Fruit fly (Drosophila melanogaster) whole organism, embryonic: ENCODE results near the gene Ldsdh1.

Experiments used
- Ada2b ChIP-seq: fragments of 200-800 bp; sonication (Bioruptor generic); IDR thresholded peaks from 2 replicates; pipeline ENCODE4 v1.3.6; 2022; ENCODE audit warnings: missing biosample characterization, missing genetic modification characterization
- Atf6 ChIP-seq: fragments of 200-800 bp; sonication (Bioruptor generic); IDR thresholded peaks from 2 replicates; pipeline ENCODE4 v1.3.6; 2022; ENCODE audit warnings: missing biosample characterization, missing genetic modification characterization
- Awh ChIP-seq: fragments of 200-800 bp; sonication (Bioruptor generic); IDR thresholded peaks from 2 replicates; pipeline ENCODE4, ENCODE4 v1.3.6; 2022; ENCODE audit warnings: missing biosample characterization, missing genetic modification characterization
- CG11504 ChIP-seq: fragments of 200-800 bp; sonication (Bioruptor generic); optimal IDR thresholded peaks from 3 replicates; lab custom pipeline; 2019; ENCODE audit warnings: missing biosample characterization, mild to moderate bottlenecking, missing genetic modification characterization, moderate library complexity
- CG11695 ChIP-seq: fragments of 200-800 bp; sonication (Bioruptor generic); IDR thresholded peaks from 3 replicates; pipeline ENCODE4 v1.3.6; 2022; ENCODE audit warnings: missing biosample characterization, missing genetic modification characterization
- CG12391 ChIP-seq: fragments of 200-800 bp; sonication (Bioruptor generic); optimal IDR thresholded peaks from 3 replicates; lab custom pipeline; 2018; ENCODE audit warnings: missing biosample characterization, mild to moderate bottlenecking, missing genetic modification characterization, moderate library complexity
- CG13424 ChIP-seq: fragments of 200-800 bp; sonication (Bioruptor generic); optimal IDR thresholded peaks from 2 replicates; lab custom pipeline; 2019; ENCODE audit warnings: missing biosample characterization, mild to moderate bottlenecking, missing genetic modification characterization, moderate library complexity
- CG14014 ChIP-seq: fragments of 200-800 bp; sonication (Bioruptor generic); IDR thresholded peaks from 2 replicates; pipeline ENCODE4 v1.3.6; 2022; ENCODE audit warnings: missing biosample characterization, missing genetic modification characterization
- CG15011 ChIP-seq: fragments of 200-800 bp; sonication (Bioruptor generic); optimal IDR thresholded peaks from 3 replicates; lab custom pipeline; 2018; ENCODE audit warnings: missing biosample characterization, mild to moderate bottlenecking, missing genetic modification characterization
- CG15073 ChIP-seq: fragments of 200-800 bp; sonication (Bioruptor generic); optimal IDR thresholded peaks from 2 replicates; lab custom pipeline; 2016; ENCODE audit warnings: missing biosample characterization, missing genetic modification characterization
- CG1602 ChIP-seq: fragments of 200-800 bp; sonication (Bioruptor generic); optimal IDR thresholded peaks from 3 replicates; lab custom pipeline; 2016; ENCODE audit warnings: missing biosample characterization, missing genetic modification characterization
- CG16779 ChIP-seq: fragments of 200-800 bp; sonication (Bioruptor generic); IDR thresholded peaks from 2 replicates; pipeline ENCODE4 v1.3.6; 2022; ENCODE audit warnings: missing biosample characterization, missing genetic modification characterization
- CG17568 ChIP-seq: fragments of 200-800 bp; sonication (Bioruptor generic); optimal IDR thresholded peaks from 2 replicates; lab custom pipeline; 2018; ENCODE audit warnings: missing biosample characterization, mild to moderate bottlenecking, missing genetic modification characterization, moderate library complexity
- CG18011 ChIP-seq: fragments of 200-800 bp; sonication (Bioruptor generic); optimal IDR thresholded peaks from 2 replicates; lab custom pipeline; 2017; ENCODE audit warnings: missing biosample characterization, missing genetic modification characterization, mild to moderate bottlenecking, moderate library complexity, missing genotype
- CG2129 ChIP-seq: fragments of 200-800 bp; sonication (Bioruptor generic); IDR thresholded peaks from 2 replicates; pipeline ENCODE4 v1.3.6; 2022; ENCODE audit warnings: missing biosample characterization, missing genetic modification characterization; ENCODE audit not compliant: partially characterized antibody
- CG34376 ChIP-seq: fragments of 200-800 bp; sonication (Bioruptor generic); optimal IDR thresholded peaks from 2 replicates; lab custom pipeline; 2018; ENCODE audit warnings: missing biosample characterization, mild to moderate bottlenecking, missing genetic modification characterization
- CG3838 ChIP-seq: fragments of 200-800 bp; sonication (Bioruptor generic); optimal IDR thresholded peaks from 3 replicates; lab custom pipeline; 2016; ENCODE audit warnings: missing biosample characterization, missing genetic modification characterization
- CG4360 ChIP-seq: fragments of 200-800 bp; sonication (Bioruptor generic); IDR thresholded peaks from 2 replicates; pipeline ENCODE4 v1.3.6; 2022; ENCODE audit warnings: missing biosample characterization, missing genetic modification characterization
- CG43689 ChIP-seq: fragments of 200-800 bp; sonication (Bioruptor generic); IDR thresholded peaks from 2 replicates; pipeline ENCODE4 v1.3.6; 2022; ENCODE audit warnings: missing biosample characterization, missing genetic modification characterization
- CG5180 ChIP-seq: fragments of 200-800 bp; sonication (Bioruptor generic); optimal IDR thresholded peaks from 3 replicates; lab custom pipeline; 2017; ENCODE audit warnings: missing biosample characterization, missing genetic modification characterization, mild to moderate bottlenecking, moderate library complexity, missing genetic modification reagents
- CG6654 ChIP-seq: fragments of 200-800 bp; sonication (Bioruptor generic); optimal IDR thresholded peaks from 2 replicates; lab custom pipeline; 2017; ENCODE audit warnings: missing biosample characterization, mild to moderate bottlenecking, missing genetic modification characterization
- CG8290 ChIP-seq, 3 experiments: fragments of 200-800 bp; sonication (Bioruptor generic); optimal IDR thresholded peaks; 2 replicates each; lab custom pipeline; 2016 to 2019; ENCODE audit warnings: missing biosample characterization in 3 of 3, missing genetic modification characterization in 3 of 3, mild to moderate bottlenecking in 2 of 3, moderate library complexity in 1 of 3
- CG9932 ChIP-seq: fragments of 200-800 bp; sonication (Bioruptor generic); IDR thresholded peaks from 2 replicates; pipeline ENCODE4 v1.3.6; 2022; ENCODE audit warnings: missing biosample characterization, missing genetic modification characterization
- CHES-1-like ChIP-seq: fragments of 200-800 bp; sonication (Bioruptor generic); optimal IDR thresholded peaks from 2 replicates; lab custom pipeline; 2016; ENCODE audit warnings: missing biosample characterization, missing genetic modification characterization
- CkIIα-i1 ChIP-seq: fragments of 200-800 bp; sonication (Bioruptor generic); IDR thresholded peaks from 2 replicates; pipeline ENCODE4 v1.3.6; 2022; ENCODE audit warnings: missing biosample characterization, missing genetic modification characterization
- Dp ChIP-seq: fragments of 200-800 bp; sonication (Bioruptor generic); optimal IDR thresholded peaks from 2 replicates; lab custom pipeline; 2018; ENCODE audit warnings: missing biosample characterization, mild to moderate bottlenecking, missing genetic modification characterization, moderate library complexity
- Gsc ChIP-seq: fragments of 200-800 bp; sonication (Bioruptor generic); IDR thresholded peaks from 2 replicates; pipeline ENCODE4 v1.3.6; 2022; ENCODE audit warnings: missing biosample characterization, missing genetic modification characterization
- HLH3B ChIP-seq: fragments of 200-800 bp; sonication (Bioruptor generic); IDR thresholded peaks from 2 replicates; pipeline ENCODE4 v1.3.6; 2022; ENCODE audit warnings: missing biosample characterization, missing genetic modification characterization
- Lpt ChIP-seq: fragments of >200 bp; optimal IDR thresholded peaks from 2 replicates; lab custom pipeline; 2018; ENCODE audit warnings: missing biosample characterization, missing genetic modification characterization
- NfI ChIP-seq: fragments of 200-800 bp; sonication (Bioruptor generic); optimal IDR thresholded peaks from 3 replicates; lab custom pipeline; 2018; ENCODE audit warnings: missing biosample characterization, mild to moderate bottlenecking, missing genetic modification characterization, moderate library complexity
- Sin3A ChIP-seq: fragments of >200 bp; optimal IDR thresholded peaks from 2 replicates; lab custom pipeline; 2018
- Sox102F ChIP-seq: fragments of 200-800 bp; sonication (Bioruptor generic); optimal IDR thresholded peaks from 2 replicates; lab custom pipeline; 2018; ENCODE audit warnings: missing biosample characterization, mild to moderate bottlenecking, missing genetic modification characterization, moderate library complexity
- Stat92E ChIP-seq, 3 experiments: fragments of >200 bp in 2 of 3; fragments of 200-800 bp in 1 of 3; sonication (Bioruptor generic) in 1 of 3; optimal IDR thresholded peaks; 2 replicates each; lab custom pipeline; 2017 to 2019; ENCODE audit warnings: missing biosample characterization in 3 of 3, missing genetic modification characterization in 3 of 3, mild to moderate bottlenecking in 1 of 3, moderate library complexity in 1 of 3
- YL-1 ChIP-seq: fragments of 200-800 bp; sonication (Bioruptor generic); optimal IDR thresholded peaks from 3 replicates; lab custom pipeline; 2017; ENCODE audit warnings: missing biosample characterization, mild to moderate bottlenecking, missing genetic modification characterization
- abd-A ChIP-seq: fragments of 200-800 bp; sonication (Bioruptor generic); optimal IDR thresholded peaks from 3 replicates; lab custom pipeline; 2019; ENCODE audit warnings: missing biosample characterization, mild to moderate bottlenecking, missing genetic modification characterization, moderate library complexity
- ac ChIP-seq: fragments of 200-800 bp; sonication (Bioruptor generic); optimal IDR thresholded peaks from 3 replicates; lab custom pipeline; 2017; ENCODE audit warnings: missing biosample characterization, mild to moderate bottlenecking, missing genetic modification characterization
- ara ChIP-seq: fragments of 200-800 bp; sonication (Bioruptor generic); IDR thresholded peaks from 2 replicates; pipeline ENCODE4 v1.3.6; 2022; ENCODE audit warnings: missing biosample characterization, missing genetic modification characterization
- ato ChIP-seq: fragments of 200-800 bp; sonication (Bioruptor generic); IDR thresholded peaks from 2 replicates; pipeline ENCODE4 v1.3.6; 2022; ENCODE audit warnings: missing biosample characterization, missing genetic modification characterization; ENCODE audit not compliant: partially characterized antibody
- bbx ChIP-seq: fragments of 200-800 bp; sonication (Bioruptor generic); IDR thresholded peaks from 2 replicates; pipeline ENCODE4 v1.3.6; 2022; ENCODE audit warnings: missing biosample characterization, missing genetic modification characterization; ENCODE audit not compliant: partially characterized antibody
- caup ChIP-seq: fragments of 200-800 bp; sonication (Bioruptor generic); optimal IDR thresholded peaks from 3 replicates; lab custom pipeline; 2017; ENCODE audit warnings: missing biosample characterization, mild to moderate bottlenecking, missing genetic modification characterization, moderate library complexity; ENCODE audit not compliant: severe bottlenecking
- dmrt11E ChIP-seq: fragments of 200-800 bp; sonication (Bioruptor generic); optimal IDR thresholded peaks from 3 replicates; lab custom pipeline; 2018; ENCODE audit warnings: missing biosample characterization, mild to moderate bottlenecking, missing genetic modification characterization, moderate library complexity
- gro ChIP-seq: fragments of 200-800 bp; sonication (Bioruptor generic); optimal IDR thresholded peaks from 2 replicates; lab custom pipeline; 2016; ENCODE audit warnings: missing biosample characterization, missing genetic modification characterization
- ind ChIP-seq: fragments of 200-800 bp; sonication (Bioruptor generic); optimal IDR thresholded peaks from 3 replicates; lab custom pipeline; 2016; ENCODE audit warnings: missing biosample characterization, missing genetic modification characterization
- repo ChIP-seq: fragments of 200-800 bp; sonication (Bioruptor generic); optimal IDR thresholded peaks from 2 replicates; lab custom pipeline; 2016; ENCODE audit warnings: missing biosample characterization, missing genetic modification characterization
- rib ChIP-seq: fragments of 200-800 bp; sonication (Bioruptor generic); IDR thresholded peaks from 2 replicates; pipeline ENCODE4 v1.3.6; 2022; ENCODE audit warnings: missing biosample characterization, missing genetic modification characterization
- sima ChIP-seq: fragments of 200-800 bp; sonication (Bioruptor generic); optimal IDR thresholded peaks from 2 replicates; lab custom pipeline; 2016; ENCODE audit warnings: missing biosample characterization, missing genetic modification characterization
- tna ChIP-seq: fragments of 200-800 bp; sonication (Bioruptor generic); IDR thresholded peaks from 2 replicates; pipeline ENCODE4 v1.3.6; 2022; ENCODE audit warnings: missing biosample characterization, missing genetic modification characterization; ENCODE audit not compliant: partially characterized antibody
- trh ChIP-seq: fragments of 200-800 bp; sonication (Bioruptor generic); optimal IDR thresholded peaks from 2 replicates; lab custom pipeline; 2016; ENCODE audit warnings: missing biosample characterization, missing genetic modification characterization
- unc-4 ChIP-seq: fragments of 200-800 bp; sonication (Bioruptor generic); IDR thresholded peaks from 2 replicates; pipeline ENCODE4 v1.3.6; 2022; ENCODE audit warnings: missing biosample characterization, missing genetic modification characterization; ENCODE audit not compliant: partially characterized antibody
- z ChIP-seq: fragments of 200-800 bp; sonication (Bioruptor generic); IDR thresholded peaks from 3 replicates; pipeline ENCODE4 v1.3.6; 2022; ENCODE audit warnings: missing biosample characterization, missing genetic modification characterization

Ldsdh1 gene

dm6 chrX:8057299-8057730, 24.1 kb downstream of the Ldsdh1 start (continued):
- TF ChIP-seq NfI (GFP tag; lab: Kevin White, UChicago) (peak; percentile 80), ac (no peak), CG43689 (GFP tag; lab: Robert Waterston, UW) (no peak), caup (peak; percentile 72), CkIIα-i1 (no peak), Ada2b (GFP tag; lab: Robert Waterston, UW) (peak; percentile 33; the same call in 1 of the 2 replicates), Atf6 (GFP tag; lab: Robert Waterston, UW) (0 out of 2 replicates have a peak, but pooled peaks have one; percentile 46), CG11695 (peak; percentile 72; the same call in 1 of the 3 replicates), ato (no peak), CG9932 (GFP tag; lab: Robert Waterston, UW) (peak; percentile 64), CG18011 (peak; percentile 45), sima (GFP tag; lab: Kevin White, UChicago) (peak; percentile 34), CHES-1-like (GFP tag; lab: Kevin White, UChicago) (peak; percentile 74), bbx (GFP tag; lab: Robert Waterston, UW) (no peak), Sox102F (GFP tag; lab: Kevin White, UChicago) (peak; percentile 67), CG16779 (GFP tag; lab: Robert Waterston, UW) (no peak), CG12391 (peak; percentile 74), Sin3A (lab: Kevin White, UChicago) (no peak), CG3838 (GFP tag; lab: Kevin White, UChicago) (no peak), Gsc (GFP tag; lab: Robert Waterston, UW) (no peak), CG15011 (GFP tag; lab: Kevin White, UChicago) (peak; percentile 70), CG5180 (peak; percentile 61), CG13424 (tag; lab: Kevin White, UChicago) (peak; percentile 81), HLH3B (peak; percentile 50; the same call in 1 of the 2 replicates), tna (GFP tag; lab: Robert Waterston, UW) (no peak), CG4360 (GFP tag; lab: Robert Waterston, UW) (no peak), CG1602 (GFP tag; lab: Kevin White, UChicago) (peak; percentile 54), CG11504 (peak; percentile 86), CG2129 (GFP tag; lab: Robert Waterston, UW) (no peak), dmrt11E (tag; lab: Kevin White, UChicago) (peak; percentile 71), CG34376 (GFP tag; lab: Kevin White, UChicago) (no peak), CG8290 (GFP tag; optimal IDR thresholded peaks at IDR 0.05; lab: Kevin White, UChicago) (peak; percentile 40), CG8290 (tag; optimal IDR thresholded peaks at IDR 0.05; lab: Kevin White, UChicago) (no peak), rib (GFP tag; lab: Robert Waterston, UW) (no peak), trh (GFP tag; lab: Kevin White, UChicago) (peak; percentile 9), abd-A (tag; lab: Kevin White, UChicago) (no peak), gro (GFP tag; lab: Kevin White, UChicago) (no peak), ara (GFP tag; lab: Robert Waterston, UW) (no peak), Dp (GFP tag; lab: Kevin White, UChicago) (no peak), Stat92E (GFP tag; optimal IDR thresholded peaks at IDR 0.05; lab: Kevin White, UChicago) (no peak), Awh (GFP tag; lab: Robert Waterston, UW) (no peak), repo (GFP tag; lab: Kevin White, UChicago) (peak; percentile 71), YL-1 (GFP tag; lab: Kevin White, UChicago) (no peak), unc-4 (no peak), CG14014 (peak; percentile 44; the same call in 1 of the 2 replicates), CG15073 (GFP tag; lab: Kevin White, UChicago) (no peak), Lpt (GFP tag; lab: Kevin White, UChicago) (no peak), ind (GFP tag; lab: Kevin White, UChicago) (peak; percentile 73), z (GFP tag; lab: Robert Waterston, UW) (no peak), CG6654 (GFP tag; lab: Kevin White, UChicago) (peak; percentile 77), CG17568 (peak; percentile 37)
